Worm (Caenorhabditis elegans) whole organism, midembryonic: ENCODE results near the gene ceh-18.

Source experiments
- T22C8.4 ChIP-seq: fragments of 200-800 bp; sonication (Bioruptor generic); IDR thresholded peaks from 2 replicates; pipeline ENCODE4 v1.3.6; 2022; ENCODE audit warnings: missing genetic modification characterization, missing compliant biosample characterization
- cog-1 ChIP-seq: sonication (generic microtip); optimal IDR thresholded peaks from 2 replicates; lab custom pipeline; 2016; ENCODE audit warnings: missing genetic modification characterization, missing compliant biosample characterization
- flt-1 ChIP-seq: fragments of 200-800 bp; sonication (Bioruptor generic); IDR thresholded peaks from 2 replicates; pipeline ENCODE4 v1.3.6; 2022; ENCODE audit warnings: missing genetic modification characterization, missing compliant biosample characterization
- klf-2 ChIP-seq: fragments of 200-800 bp; sonication (Bioruptor generic); conservative IDR thresholded peaks from 2 replicates; pipeline ENCODE4 v1.3.6; 2022; ENCODE audit warnings: missing genetic modification reagents, missing genetic modification characterization, missing compliant biosample characterization
- med-1 ChIP-seq: sonication (generic microtip); optimal IDR thresholded peaks from 2 replicates; lab custom pipeline; 2017; ENCODE audit warnings: missing genetic modification characterization, mild to moderate bottlenecking, missing compliant biosample characterization, antibody characterized with exemption, missing genetic modification reagents; ENCODE audit not compliant: insufficient read depth
- ref-1 ChIP-seq: fragments of 200-800 bp; sonication (Bioruptor generic); conservative IDR thresholded peaks from 2 replicates; pipeline ENCODE4 v1.3.6; 2022; ENCODE audit warnings: missing genetic modification reagents, missing genetic modification characterization, missing compliant biosample characterization
- tab-1 ChIP-seq: fragments of 200-800 bp; sonication (Bioruptor generic); IDR thresholded peaks from 2 replicates; pipeline ENCODE4 v1.3.6; 2022; ENCODE audit warnings: missing genetic modification characterization, missing compliant biosample characterization
- ztf-23 ChIP-seq: fragments of 200-800 bp; sonication (Bioruptor generic); IDR thresholded peaks from 2 replicates; pipeline ENCODE4 v1.3.6; 2022; ENCODE audit warnings: missing genetic modification reagents, missing genetic modification characterization, missing compliant biosample characterization
- ztf-29 ChIP-seq: fragments of 200-800 bp; sonication (Bioruptor generic); IDR thresholded peaks from 2 replicates; pipeline ENCODE4 v1.3.6; 2022; ENCODE audit warnings: missing genetic modification reagents, missing genetic modification characterization, missing compliant biosample characterization

DNA sequence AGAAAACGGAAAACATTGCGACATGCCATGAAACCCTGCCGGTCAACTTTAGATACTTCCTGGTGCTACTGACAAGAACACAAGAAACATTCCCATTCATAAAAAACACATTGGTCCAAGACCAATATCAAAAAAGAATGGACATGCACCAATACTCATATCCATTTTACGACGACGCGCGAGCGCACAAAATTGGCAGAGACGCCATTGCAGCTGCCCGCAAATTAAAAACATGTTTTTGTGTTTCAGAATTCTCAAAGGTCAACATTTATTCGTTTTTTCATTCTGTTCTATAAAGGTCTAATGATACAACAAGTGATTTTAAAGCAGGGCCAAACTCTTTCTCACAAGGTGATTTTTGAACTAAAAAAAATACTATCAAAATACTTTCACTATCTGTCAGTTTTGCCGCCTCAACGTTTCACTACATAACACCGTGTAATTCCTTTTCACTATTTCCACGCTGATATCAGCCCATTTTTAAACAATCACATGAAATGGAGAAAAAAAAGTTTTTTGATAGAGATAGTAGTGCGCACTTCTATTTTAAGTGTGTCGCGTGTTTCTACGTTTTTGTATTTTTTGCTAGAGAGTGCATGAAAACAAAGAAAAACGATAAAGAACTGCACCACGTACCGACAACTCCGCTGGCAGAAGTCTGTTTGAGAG lies 38.6 kb downstream of the ceh-18 start:
- TF ChIP-seq ztf-23 (no peak), ztf-29 (no peak), T22C8.4 (GFP tag; lab: Robert Waterston, UW) (no peak), klf-2 (GFP tag; lab: Robert Waterston, UW) (no peak), ref-1 (no peak), med-1 (no peak), flt-1 (no peak), tab-1 (GFP tag; lab: Robert Waterston, UW) (no peak), cog-1 (tag; lab: Kevin White, UChicago) (no peak)
